Worm (Caenorhabditis elegans) whole organism, mixed stage, embryonic: ENCODE results near the gene evl-14.

Experiments used
- blmp-1 ChIP-seq: fragments of 150-350 bp; optimal IDR thresholded peaks from 2 replicates; lab custom pipeline; 2014; ENCODE audit warnings: missing biosample characterization, missing genetic modification characterization
- mep-1 ChIP-seq: fragments of 150-350 bp; optimal IDR thresholded peaks from 2 replicates; lab custom pipeline; 2017; ENCODE audit warnings: missing biosample characterization, missing genetic modification reagents, missing genetic modification characterization, inconsistent platforms
- nhr-12 ChIP-seq: fragments of 150-350 bp; optimal IDR thresholded peaks from 2 replicates; lab custom pipeline; 2014; ENCODE audit warnings: missing biosample characterization, missing genetic modification characterization

ce11 chrIII:4321399-4321798 is 8.5 kb upstream of the evl-14 start, which contains the start of gene H38K22.7:
- TF ChIP-seq mep-1 (tag; lab: Kevin White, UChicago) (no peak), nhr-12 (tag; lab: Kevin White, UChicago) (no peak), blmp-1 (no peak)
